Fruit fly (Drosophila melanogaster): ENCODE results near the gene Pus1.

Gene Pus1

DNA sequence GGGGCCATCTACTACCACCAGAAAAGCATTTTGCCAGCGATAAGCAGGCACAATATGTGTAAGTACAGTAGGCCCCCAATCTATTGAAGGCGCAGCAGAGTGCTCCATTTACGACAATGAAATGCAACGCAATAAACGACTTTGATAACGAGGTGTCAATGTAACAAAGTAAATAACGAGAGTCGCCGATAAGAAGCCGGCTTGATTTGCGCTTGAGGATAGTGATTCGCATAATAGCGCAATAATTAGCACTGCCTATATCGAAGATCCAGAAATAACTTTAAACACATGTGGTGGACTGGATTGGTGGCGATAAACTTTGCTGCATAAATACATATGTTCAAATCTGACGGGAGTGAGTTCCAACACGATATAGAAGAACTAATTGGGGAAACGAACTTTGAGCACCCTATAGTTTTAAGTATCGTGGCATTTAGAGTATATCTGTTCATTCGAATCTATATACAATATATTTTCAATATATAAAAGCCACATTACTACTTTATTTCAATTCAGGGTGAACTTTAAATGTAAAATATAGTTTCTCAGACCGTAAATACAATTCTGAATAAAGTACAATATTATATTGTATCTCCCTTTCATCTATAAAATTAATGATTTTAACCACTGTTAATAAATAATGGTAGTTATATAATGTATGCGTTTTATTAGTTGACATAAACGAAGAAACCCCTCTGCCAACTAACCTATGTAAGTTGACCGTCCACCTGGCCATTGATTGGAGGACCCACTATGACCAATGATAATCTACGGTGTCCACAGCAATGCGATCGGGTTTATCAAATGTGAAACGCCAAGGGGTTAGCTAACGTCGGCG is 43.2 kb downstream of the Pus1 start (continued):
- TF ChIP-seq ham (GFP tag; IDR thresholded peaks at IDR 0.05) (no peak), pb (GFP tag; optimal IDR thresholded peaks at IDR 0.05) (no peak), vvl (GFP tag; IDR thresholded peaks at IDR 0.05) (peak; percentile 34), CG13287 (GFP tag; IDR thresholded peaks at IDR 0.05; ENCODE audit: partially characterized antibody) (no peak), CG7357 (GFP tag; IDR thresholded peaks at IDR 0.05) (no peak), D19B (GFP tag; optimal IDR thresholded peaks at IDR 0.05) (peak; percentile 84), da (GFP tag; optimal IDR thresholded peaks at IDR 0.05) (no peak), CG7928 (GFP tag; optimal IDR thresholded peaks at IDR 0.05) (no peak), Dbx (GFP tag; IDR thresholded peaks at IDR 0.05) (peak; percentile 14; the same call in 1 of the 3 replicates), CG14050 (GFP tag; IDR thresholded peaks at IDR 0.05) (no peak), HHEX (GFP tag; optimal IDR thresholded peaks at IDR 0.05) (no peak), CG12744 (GFP tag; optimal IDR thresholded peaks at IDR 0.05) (no peak), ac (GFP tag; optimal IDR thresholded peaks at IDR 0.05) (no peak), chinmo (GFP tag; IDR thresholded peaks at IDR 0.05; ENCODE audit: partially characterized antibody) (0 out of 4 replicates have a peak, but pooled peaks have one; percentile 34), crc (GFP tag; optimal IDR thresholded peaks at IDR 0.05) (no peak), Hsf (GFP tag; optimal IDR thresholded peaks at IDR 0.05) (no peak), onecut (GFP tag; IDR thresholded peaks at IDR 0.05) (no peak), lmd (GFP tag; IDR thresholded peaks at IDR 0.05) (no peak; the same call in 1 of the 2 replicates), Bteb2 (GFP tag; optimal IDR thresholded peaks at IDR 0.05) (no peak), gt (GFP tag; IDR thresholded peaks at IDR 0.05) (no peak), CG13123 (GFP tag; optimal IDR thresholded peaks at IDR 0.05) (no peak), sens-2 (GFP tag; IDR thresholded peaks at IDR 0.05) (no peak), grau (tag; optimal IDR thresholded peaks at IDR 0.05) (peak; percentile 88), zf30C (GFP tag; optimal IDR thresholded peaks at IDR 0.05) (no peak), CG10959 (GFP tag; IDR thresholded peaks at IDR 0.05) (no peak), jigr1 (GFP tag; IDR thresholded peaks at IDR 0.05) (no peak), sug (tag; optimal IDR thresholded peaks at IDR 0.05) (no peak), sob (GFP tag; IDR thresholded peaks at IDR 0.05) (no peak), slbo (GFP tag; IDR thresholded peaks at IDR 0.05) (peak; percentile 45), CG10543 (GFP tag; optimal IDR thresholded peaks at IDR 0.05) (peak; percentile 35), CG17912 (GFP tag; optimal IDR thresholded peaks at IDR 0.05) (peak; percentile 43), pros (GFP tag; optimal IDR thresholded peaks at IDR 0.05) (no peak), exex (tag; optimal IDR thresholded peaks at IDR 0.05) (peak; percentile 63)

DNA sequence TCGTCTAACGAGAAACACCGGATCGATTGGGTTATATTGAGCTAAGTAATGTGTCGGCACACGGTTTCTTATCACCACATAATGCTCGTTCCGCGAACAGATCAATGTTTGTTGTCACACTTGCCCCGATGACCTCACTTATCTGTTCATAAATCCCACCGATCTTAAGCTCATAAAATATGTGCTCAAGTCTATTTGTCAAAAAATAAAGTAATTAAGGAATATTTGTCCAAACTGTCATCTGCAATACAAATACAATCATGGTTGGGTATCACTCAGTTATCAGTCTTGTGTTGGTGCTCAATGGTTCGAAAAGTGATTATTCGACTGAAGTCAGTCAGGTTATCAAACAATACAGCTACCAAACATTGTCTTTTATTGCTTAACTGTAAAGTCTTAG is 44.2 kb downstream of the Pus1 start:
- TF ChIP-seq CG6813 (GFP tag; optimal IDR thresholded peaks at IDR 0.05) (peak; percentile 38), Mrtf (GFP tag; IDR thresholded peaks at IDR 0.05) (no peak), mirr (GFP tag; optimal IDR thresholded peaks at IDR 0.05) (peak; percentile 71), amos (GFP tag; IDR thresholded peaks at IDR 0.05; ENCODE audit: partially characterized antibody) (no peak), CG11093 (GFP tag; IDR thresholded peaks at IDR 0.05) (no peak), CG2202 (tag; optimal IDR thresholded peaks at IDR 0.05) (peak; percentile 51), D19A (tag; optimal IDR thresholded peaks at IDR 0.05) (no peak), NC2β (GFP tag; optimal IDR thresholded peaks at IDR 0.05) (peak; percentile 37), kni (GFP tag; optimal IDR thresholded peaks at IDR 0.05) (peak; percentile 27), CG14965 (GFP tag; optimal IDR thresholded peaks at IDR 0.05; ENCODE audit: borderline replicate concordance) (no peak), cg (GFP tag; optimal IDR thresholded peaks at IDR 0.05) (peak; percentile 20), CG33557 (GFP tag; optimal IDR thresholded peaks at IDR 0.05) (peak; percentile 32), croc (GFP tag; conservative IDR thresholded peaks at IDR 0.05) (no peak), gem (tag; optimal IDR thresholded peaks at IDR 0.05) (peak; percentile 37), chinmo (GFP tag; IDR thresholded peaks at IDR 0.05; ENCODE audit: partially characterized antibody) (0 out of 4 replicates have a peak, but pooled peaks have one; percentile 14), fd102C (GFP tag; optimal IDR thresholded peaks at IDR 0.05) (peak; percentile 33), CG7745 (tag; optimal IDR thresholded peaks at IDR 0.05) (peak; percentile 61), tna (GFP tag; IDR thresholded peaks at IDR 0.05; ENCODE audit: partially characterized antibody) (no peak), PHDP (tag; optimal IDR thresholded peaks at IDR 0.05) (no peak)

Data from whole organism, embryonic.